Worm (Caenorhabditis elegans): ENCODE results near the gene K08F4.3.

DNA sequence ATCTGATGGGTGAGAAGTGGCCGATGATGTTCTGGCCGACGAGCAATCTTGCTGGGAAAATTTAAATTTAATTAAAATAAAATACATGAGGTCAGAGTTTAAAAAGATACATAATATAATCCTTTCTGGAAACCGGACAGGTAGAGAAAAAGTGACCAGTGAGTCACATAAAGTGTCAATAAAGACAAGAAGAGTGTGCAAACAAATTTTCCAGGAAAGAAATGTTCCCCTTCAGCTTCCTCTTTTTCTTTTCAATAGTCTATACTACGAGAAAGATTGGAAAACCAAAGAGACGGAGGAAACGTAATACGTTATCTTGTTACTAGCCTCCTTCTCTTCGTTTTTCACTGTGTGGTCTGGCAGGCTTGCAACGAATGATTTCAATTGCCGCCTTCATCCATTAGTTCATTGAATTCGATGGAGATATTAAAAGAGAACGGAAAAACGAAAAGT, 21.5 kb downstream of the K08F4.3 start, which contains the start of gene tsp-12:
- TF ChIP-seq K12H6.12 (tag; optimal IDR thresholded peaks at IDR 0.05) (no peak), F49E8.2 (tag; optimal IDR thresholded peaks at IDR 0.05; ENCODE audit: insufficient read depth) (no peak), tlf-1 (GFP tag; optimal IDR thresholded peaks at IDR 0.05) (no peak), rcor-1 (GFP tag; IDR thresholded peaks at IDR 0.05) (no peak), mxl-1 (tag; optimal IDR thresholded peaks at IDR 0.05) (no peak), F33H1.4 (GFP tag; IDR thresholded peaks at IDR 0.05) (no peak), sptf-2 (GFP tag; optimal IDR thresholded peaks at IDR 0.05) (no peak), Y53G8AR.9 (GFP tag; conservative IDR thresholded peaks at IDR 0.05) (no peak), ztf-3 (GFP tag; optimal IDR thresholded peaks at IDR 0.05) (no peak), hrde-1 (tag; optimal IDR thresholded peaks at IDR 0.05; ENCODE audit: borderline replicate concordance) (no peak)
